Worm (Caenorhabditis elegans) whole organism, late embryonic: ENCODE measurements around the gene dnj-17.
A peak's percentile ranks its signal among the peaks of the same experiment; 100 is the strongest.

ENCODE experiments used
- C38D4.7 ChIP-seq: fragments of 200-800 bp; sonication (Bioruptor generic); optimal IDR thresholded peaks from 2 replicates; lab custom pipeline; 2018; ENCODE audit warnings: mild to moderate bottlenecking, missing genetic modification characterization, moderate library complexity, missing compliant biosample characterization
- F13H6.1 ChIP-seq: sonication (generic microtip); optimal IDR thresholded peaks from 2 replicates; lab custom pipeline; 2016; ENCODE audit warnings: missing genetic modification characterization, missing compliant biosample characterization
- K02D7.2 ChIP-seq: sonication (generic microtip); optimal IDR thresholded peaks from 2 replicates; lab custom pipeline; 2017; ENCODE audit warnings: mild to moderate bottlenecking, missing genetic modification characterization, missing compliant biosample characterization
- K09A11.1 ChIP-seq: sonication (generic microtip); optimal IDR thresholded peaks from 2 replicates; lab custom pipeline; 2017; ENCODE audit warnings: antibody characterized with exemption, mild to moderate bottlenecking, missing genetic modification characterization, missing compliant biosample characterization; ENCODE audit not compliant: insufficient read depth
- T23F11.4 ChIP-seq: fragments of 200-800 bp; sonication (Bioruptor generic); optimal IDR thresholded peaks from 2 replicates; lab custom pipeline; 2018; ENCODE audit warnings: mild to moderate bottlenecking, missing genetic modification characterization, missing compliant biosample characterization
- Y22D7AL.16 ChIP-seq: sonication (generic microtip); optimal IDR thresholded peaks from 2 replicates; lab custom pipeline; 2016; ENCODE audit warnings: missing genetic modification characterization, missing compliant biosample characterization
- ceh-14 ChIP-seq: sonication (generic microtip); optimal IDR thresholded peaks from 2 replicates; lab custom pipeline; 2016; ENCODE audit warnings: missing genotype, missing genetic modification characterization, missing compliant biosample characterization
- ceh-18 ChIP-seq: sonication (generic microtip); optimal IDR thresholded peaks from 2 replicates; lab custom pipeline; 2016; ENCODE audit warnings: missing genetic modification characterization, missing compliant biosample characterization
- ceh-22 ChIP-seq: sonication (generic microtip); optimal IDR thresholded peaks from 2 replicates; lab custom pipeline; 2017; ENCODE audit warnings: missing biosample characterization, missing genetic modification characterization
- ceh-24 ChIP-seq: sonication (generic microtip); optimal IDR thresholded peaks from 2 replicates; lab custom pipeline; 2016; ENCODE audit warnings: mild to moderate bottlenecking, missing genetic modification characterization, missing compliant biosample characterization
- ceh-30 ChIP-seq: fragments of 150-350 bp; optimal IDR thresholded peaks from 2 replicates; lab custom pipeline; 2014; ENCODE audit warnings: missing biosample characterization, missing genetic modification characterization
- ceh-31 ChIP-seq: sonication (generic microtip); optimal IDR thresholded peaks from 2 replicates; lab custom pipeline; 2016; ENCODE audit warnings: missing genetic modification characterization, missing compliant biosample characterization
- ceh-34 ChIP-seq: sonication (generic microtip); optimal IDR thresholded peaks from 2 replicates; lab custom pipeline; 2016; ENCODE audit warnings: mild to moderate bottlenecking, missing genetic modification characterization, missing compliant biosample characterization
- ceh-48 ChIP-seq: sonication (generic microtip); optimal IDR thresholded peaks from 2 replicates; lab custom pipeline; 2016; ENCODE audit warnings: missing genetic modification characterization, inconsistent platforms, missing compliant biosample characterization
- ceh-9 ChIP-seq: sonication (generic microtip); optimal IDR thresholded peaks from 2 replicates; lab custom pipeline; 2016; ENCODE audit warnings: mild to moderate bottlenecking, missing genetic modification characterization, inconsistent platforms, missing compliant biosample characterization
- dve-1 ChIP-seq: sonication (generic microtip); optimal IDR thresholded peaks from 2 replicates; lab custom pipeline; 2017; ENCODE audit warnings: antibody characterized with exemption, mild to moderate bottlenecking, missing genetic modification characterization, missing compliant biosample characterization
- elt-2 ChIP-seq: sonication (generic microtip); optimal IDR thresholded peaks from 2 replicates; lab custom pipeline; 2016; ENCODE audit warnings: missing genetic modification reagents, missing genetic modification characterization, missing compliant biosample characterization
- eyg-1 ChIP-seq: sonication (generic microtip); optimal IDR thresholded peaks from 2 replicates; lab custom pipeline; 2016; ENCODE audit warnings: missing genotype, missing genetic modification characterization, missing compliant biosample characterization
- fax-1 ChIP-seq: sonication (generic microtip); optimal IDR thresholded peaks from 2 replicates; lab custom pipeline; 2016; ENCODE audit warnings: missing genotype, missing genetic modification characterization, missing compliant biosample characterization
- fkh-6 ChIP-seq: sonication (generic microtip); optimal IDR thresholded peaks from 2 replicates; lab custom pipeline; 2016; ENCODE audit warnings: missing genetic modification characterization, missing compliant biosample characterization
- hlh-13 ChIP-seq: fragments of 200-800 bp; sonication (Bioruptor generic); optimal IDR thresholded peaks from 2 replicates; lab custom pipeline; 2018; ENCODE audit warnings: mild to moderate bottlenecking, missing genetic modification characterization, missing compliant biosample characterization
- hlh-6 ChIP-seq: sonication (generic microtip); optimal IDR thresholded peaks from 2 replicates; lab custom pipeline; 2016; ENCODE audit warnings: missing genotype, missing genetic modification characterization, missing compliant biosample characterization
- hlh-8 ChIP-seq: sonication (generic microtip); optimal IDR thresholded peaks from 2 replicates; lab custom pipeline; 2016; ENCODE audit warnings: missing genotype, missing genetic modification characterization, missing compliant biosample characterization
- mec-3 ChIP-seq: sonication (generic microtip); optimal IDR thresholded peaks from 2 replicates; lab custom pipeline; 2016; ENCODE audit warnings: borderline replicate concordance, missing genetic modification characterization, missing compliant biosample characterization
- nfya-1 ChIP-seq: sonication (generic microtip); optimal IDR thresholded peaks from 2 replicates; lab custom pipeline; 2017; ENCODE audit warnings: missing genetic modification characterization, mild to moderate bottlenecking, missing compliant biosample characterization, antibody characterized with exemption, moderate library complexity
- nhr-11 ChIP-seq: fragments of 150-350 bp; optimal IDR thresholded peaks from 2 replicates; lab custom pipeline; 2014; ENCODE audit warnings: missing biosample characterization, missing genetic modification characterization
- pag-3 ChIP-seq: sonication (generic microtip); optimal IDR thresholded peaks from 2 replicates; lab custom pipeline; 2016; ENCODE audit warnings: missing compliant biosample characterization, missing genetic modification characterization, borderline replicate concordance
- pax-1 ChIP-seq: fragments of 150-350 bp; optimal IDR thresholded peaks from 2 replicates; lab custom pipeline; 2014; ENCODE audit warnings: missing biosample characterization, missing genetic modification characterization
- pha-2 ChIP-seq: sonication (generic microtip); optimal IDR thresholded peaks from 2 replicates; lab custom pipeline; 2017; ENCODE audit warnings: mild to moderate bottlenecking, missing genetic modification characterization, missing compliant biosample characterization
- pha-4 ChIP-seq: fragments of 150-350 bp; optimal IDR thresholded peaks from 2 replicates; lab custom pipeline; 2018; ENCODE audit warnings: missing biosample characterization, missing genetic modification reagents, missing genetic modification characterization
- pros-1 ChIP-seq: fragments of 150-350 bp; optimal IDR thresholded peaks from 2 replicates; lab custom pipeline; 2014; ENCODE audit warnings: missing biosample characterization, missing genetic modification reagents, missing genetic modification characterization
- ref-2 ChIP-seq: sonication (generic microtip); optimal IDR thresholded peaks from 2 replicates; lab custom pipeline; 2016; ENCODE audit warnings: missing genetic modification characterization, missing compliant biosample characterization
- rnt-1 ChIP-seq: sonication (generic microtip); optimal IDR thresholded peaks from 2 replicates; lab custom pipeline; 2016; ENCODE audit warnings: missing genetic modification characterization, missing compliant biosample characterization
- sdc-2 ChIP-seq: sonication (generic microtip); optimal IDR thresholded peaks from 2 replicates; lab custom pipeline; 2016; ENCODE audit warnings: missing genotype, missing genetic modification characterization, missing compliant biosample characterization
- syd-9 ChIP-seq: sonication (generic microtip); optimal IDR thresholded peaks from 2 replicates; lab custom pipeline; 2016; ENCODE audit warnings: mild to moderate bottlenecking, missing genetic modification characterization, moderate library complexity, missing compliant biosample characterization
- tbx-2 ChIP-seq: sonication (generic microtip); optimal IDR thresholded peaks from 2 replicates; lab custom pipeline; 2016; ENCODE audit warnings: missing genetic modification characterization, missing compliant biosample characterization
- tbx-7 ChIP-seq: sonication (generic microtip); optimal IDR thresholded peaks from 2 replicates; lab custom pipeline; 2016; ENCODE audit warnings: missing genotype, missing genetic modification characterization, missing compliant biosample characterization
- unc-3 ChIP-seq, 2 experiments: fragments of 200-800 bp in 1 of 2; sonication (Bioruptor generic) in 1 of 2; sonication (generic microtip) in 1 of 2; conservative IDR thresholded peaks in 1 of 2; optimal IDR thresholded peaks in 1 of 2; 2 replicates each; pipeline versions ENCODE4 v1.3.6 to Lab custom; 2016 to 2022; ENCODE audit warnings: missing compliant biosample characterization in 2 of 2, missing genetic modification characterization in 2 of 2, missing genetic modification reagents in 1 of 2
- unc-42 ChIP-seq: sonication (generic microtip); optimal IDR thresholded peaks from 2 replicates; lab custom pipeline; 2016; ENCODE audit warnings: missing genotype, missing genetic modification characterization, missing compliant biosample characterization
- unc-55 ChIP-seq: sonication (generic microtip); optimal IDR thresholded peaks from 2 replicates; lab custom pipeline; 2017; ENCODE audit warnings: missing biosample characterization, missing genetic modification reagents, missing genetic modification characterization
- unc-86 ChIP-seq: sonication (generic microtip); optimal IDR thresholded peaks from 2 replicates; lab custom pipeline; 2016; ENCODE audit warnings: missing genetic modification characterization, missing compliant biosample characterization
- zip-5 ChIP-seq: sonication (generic microtip); optimal IDR thresholded peaks from 2 replicates; lab custom pipeline; 2016; ENCODE audit warnings: missing genetic modification characterization, missing compliant biosample characterization

Gene dnj-17

ce11 chrIII:13430162-13430561, 37.0 kb upstream of the dnj-17 start, which contains the start of gene trf-1:
trf-1 (plus strand) TSS chrIII:13430462.
- TF ChIP-seq hlh-8, result no peak
- no peak for TF ChIP-seq ceh-9
- no peak for TF ChIP-seq unc-55 (GFP tag; lab: Kevin White, UChicago)
- TF ChIP-seq tbx-7 (tag; lab: Kevin White, UChicago), result no peak
- no peak for TF ChIP-seq unc-3 (GFP tag; conservative IDR thresholded peaks at IDR 0.05; lab: Robert Waterston, UW)
- TF ChIP-seq unc-3 (tag; optimal IDR thresholded peaks at IDR 0.05; lab: Kevin White, UChicago), result no peak
- TF ChIP-seq ref-2 (tag; lab: Kevin White, UChicago), result no peak
- TF ChIP-seq K02D7.2 (tag; lab: Kevin White, UChicago), result no peak
- no peak for TF ChIP-seq pax-1 (tag; lab: Kevin White, UChicago)
- no peak for TF ChIP-seq C38D4.7 (GFP tag; lab: Kevin White, UChicago)
- no peak for TF ChIP-seq unc-86 (tag; lab: Kevin White, UChicago)
- no peak for TF ChIP-seq ceh-18
- no peak for TF ChIP-seq sdc-2 (tag; lab: Kevin White, UChicago)
- no peak for TF ChIP-seq ceh-34 (tag; lab: Kevin White, UChicago)

- no peak for TF ChIP-seq eyg-1 (tag; lab: Kevin White, UChicago)
- TF ChIP-seq unc-55 (GFP tag; lab: Kevin White, UChicago), result no peak
- no peak for TF ChIP-seq syd-9
- no peak for TF ChIP-seq F13H6.1 (tag; lab: Kevin White, UChicago)
- no peak for TF ChIP-seq fkh-6 (tag; lab: Kevin White, UChicago)
- TF ChIP-seq ceh-9, result no peak
- TF ChIP-seq zip-5, result no peak
- TF ChIP-seq Y22D7AL.16 (tag; lab: Kevin White, UChicago), result no peak
- no peak for TF ChIP-seq dve-1 (tag; lab: Kevin White, UChicago)
- TF ChIP-seq ceh-14, result no peak
Measured at ce11 chrIII:13429668-13430067, 36.5 kb upstream of the dnj-17 start, which contains the start of gene bli-5. bli-5 (minus strand) TSS chrIII:13429768.

- TF ChIP-seq tbx-2, result no peak
- no peak for TF ChIP-seq unc-42 (tag; lab: Kevin White, UChicago)
- TF ChIP-seq C38D4.7 (GFP tag; lab: Kevin White, UChicago), result no peak
- TF ChIP-seq pha-2 (tag; lab: Kevin White, UChicago), result no peak
- TF ChIP-seq fkh-6 (tag; lab: Kevin White, UChicago), result no peak
- no peak for TF ChIP-seq ceh-9
- TF ChIP-seq, all 69 proteins: peak for 0
Measured at ce11 chrIII:13427817-13428216, 34.7 kb upstream of the dnj-17 start.

- TF ChIP-seq tbx-7 (tag; lab: Kevin White, UChicago) (no peak), unc-55 (GFP tag; lab: Kevin White, UChicago) (no peak), ceh-34 (tag; lab: Kevin White, UChicago) (no peak), ceh-9 (no peak), ceh-14 (no peak), ceh-31 (no peak)
Measured at ce11 chrIII:13426036-13426435, 32.9 kb upstream of the dnj-17 start, which contains the start of gene cope-1. cope-1 (plus strand) TSS chrIII:13426264.

- TF ChIP-seq rnt-1 (tag; lab: Kevin White, UChicago), result peak; percentile 6
- no peak for TF ChIP-seq nfya-1
- TF ChIP-seq ceh-18, result no peak
- TF ChIP-seq nhr-11 (tag; lab: Kevin White, UChicago), result no peak
- no peak for TF ChIP-seq ceh-30 (tag; lab: Kevin White, UChicago)
- TF ChIP-seq ceh-24, result no peak
- no peak for TF ChIP-seq Y22D7AL.16 (tag; lab: Kevin White, UChicago)
- peak; percentile 17 for TF ChIP-seq elt-2 (tag; lab: Kevin White, UChicago)
- TF ChIP-seq dve-1 (tag; lab: Kevin White, UChicago), result no peak
- TF ChIP-seq K09A11.1 (tag; lab: Kevin White, UChicago), result no peak
- no peak for TF ChIP-seq ref-2 (tag; lab: Kevin White, UChicago)
- peak; percentile 63 for TF ChIP-seq ceh-31
- no peak for TF ChIP-seq ceh-48 (tag; lab: Kevin White, UChicago)
- no peak for TF ChIP-seq K02D7.2 (tag; lab: Kevin White, UChicago)
- TF ChIP-seq sdc-2 (tag; lab: Kevin White, UChicago), result no peak
- TF ChIP-seq hlh-6 (tag; lab: Kevin White, UChicago), result no peak
- no peak for TF ChIP-seq pros-1 (tag; lab: Kevin White, UChicago)
- peak; percentile 28 for TF ChIP-seq fax-1
- no peak for TF ChIP-seq pha-4 (tag; lab: Kevin White, UChicago)
- no peak for TF ChIP-seq mec-3
- no peak for TF ChIP-seq fkh-6 (tag; lab: Kevin White, UChicago)
- no peak for TF ChIP-seq pha-2 (tag; lab: Kevin White, UChicago)
- no peak for TF ChIP-seq hlh-8
- TF ChIP-seq ceh-22 (tag; lab: Kevin White, UChicago), result no peak
- TF ChIP-seq pag-3 (tag; lab: Kevin White, UChicago), result no peak
- no peak for TF ChIP-seq T23F11.4
- TF ChIP-seq hlh-13 (GFP tag; lab: Kevin White, UChicago), result no peak
- peak; percentile 31 for TF ChIP-seq tbx-2
Measured at ce11 chrIII:13423414-13423813, 30.3 kb upstream of the dnj-17 start, which contains the start of gene exo-1. exo-1 (plus strand) TSS chrIII:13423514.
